Fruit fly (Drosophila melanogaster) whole organism, embryonic: ENCODE results near the gene CG33654.
A peak's percentile ranks its signal among the peaks of the same experiment; 100 is the strongest.

Experiments
- B-H1 ChIP-seq: fragments of 200-800 bp; sonication (Bioruptor generic); IDR thresholded peaks from 3 replicates; pipeline ENCODE4 v1.3.6; 2022; ENCODE audit warnings: missing biosample characterization, missing genetic modification characterization
- C15 ChIP-seq: fragments of 200-800 bp; sonication (Bioruptor generic); IDR thresholded peaks from 3 replicates; pipeline ENCODE4 v1.3.6; 2022; ENCODE audit warnings: missing biosample characterization, missing genetic modification characterization
- CG12744 ChIP-seq: fragments of 200-800 bp; sonication (Bioruptor generic); optimal IDR thresholded peaks from 2 replicates; lab custom pipeline; 2016; ENCODE audit warnings: missing biosample characterization, missing genetic modification characterization
- CG13296 ChIP-seq: fragments of 200-800 bp; sonication (Bioruptor generic); optimal IDR thresholded peaks from 3 replicates; lab custom pipeline; 2018; ENCODE audit warnings: missing biosample characterization, mild to moderate bottlenecking, missing genetic modification characterization
- CG14014 ChIP-seq: fragments of 200-800 bp; sonication (Bioruptor generic); IDR thresholded peaks from 2 replicates; pipeline ENCODE4 v1.3.6; 2022; ENCODE audit warnings: missing biosample characterization, missing genetic modification characterization
- CG1603 ChIP-seq: fragments of 200-800 bp; sonication (Bioruptor generic); optimal IDR thresholded peaks from 2 replicates; lab custom pipeline; 2019; ENCODE audit warnings: missing biosample characterization, mild to moderate bottlenecking, missing genetic modification characterization, moderate library complexity
- CG17385 ChIP-seq: fragments of 200-800 bp; sonication (Bioruptor generic); optimal IDR thresholded peaks from 3 replicates; lab custom pipeline; 2018; ENCODE audit warnings: missing biosample characterization, mild to moderate bottlenecking, missing genetic modification characterization
- CG34376 ChIP-seq: fragments of 200-800 bp; sonication (Bioruptor generic); optimal IDR thresholded peaks from 2 replicates; lab custom pipeline; 2018; ENCODE audit warnings: missing biosample characterization, mild to moderate bottlenecking, missing genetic modification characterization
- CG34422 ChIP-seq: fragments of 200-800 bp; sonication (Bioruptor generic); IDR thresholded peaks from 3 replicates; pipeline ENCODE4 v1.3.6; 2022; ENCODE audit warnings: missing biosample characterization, missing genetic modification characterization
- CG43689 ChIP-seq: fragments of 200-800 bp; sonication (Bioruptor generic); IDR thresholded peaks from 2 replicates; pipeline ENCODE4 v1.3.6; 2022; ENCODE audit warnings: missing biosample characterization, missing genetic modification characterization
- CG5180 ChIP-seq: fragments of 200-800 bp; sonication (Bioruptor generic); optimal IDR thresholded peaks from 3 replicates; lab custom pipeline; 2017; ENCODE audit warnings: missing biosample characterization, missing genetic modification characterization, mild to moderate bottlenecking, moderate library complexity, missing genetic modification reagents
- CG6765 ChIP-seq: fragments of 200-800 bp; sonication (Bioruptor generic); optimal IDR thresholded peaks from 3 replicates; lab custom pipeline; 2017; ENCODE audit warnings: missing biosample characterization, mild to moderate bottlenecking, missing genetic modification characterization
- CG7987 ChIP-seq: fragments of 200-800 bp; sonication (Bioruptor generic); optimal IDR thresholded peaks from 2 replicates; lab custom pipeline; 2018; ENCODE audit warnings: missing biosample characterization, mild to moderate bottlenecking, missing genetic modification characterization, moderate library complexity
- CG9797 ChIP-seq: fragments of 200-800 bp; sonication (Bioruptor generic); optimal IDR thresholded peaks from 3 replicates; lab custom pipeline; 2018; ENCODE audit warnings: missing biosample characterization, mild to moderate bottlenecking, missing genetic modification characterization
- ERR ChIP-seq: fragments of 200-800 bp; sonication (Bioruptor generic); optimal IDR thresholded peaks from 2 replicates; lab custom pipeline; 2016; ENCODE audit warnings: missing biosample characterization, missing genetic modification characterization
- HmgZ ChIP-seq: fragments of 200-800 bp; sonication (Bioruptor generic); optimal IDR thresholded peaks from 2 replicates; lab custom pipeline; 2018; ENCODE audit warnings: missing biosample characterization, mild to moderate bottlenecking, missing genetic modification characterization
- MBD-R2 ChIP-seq: fragments of 200-800 bp; sonication (Bioruptor generic); IDR thresholded peaks from 2 replicates; pipeline ENCODE4 v1.3.6; 2022; ENCODE audit warnings: missing biosample characterization, missing genetic modification characterization
- MESR4 ChIP-seq: fragments of 200-800 bp; sonication (Bioruptor generic); optimal IDR thresholded peaks from 2 replicates; lab custom pipeline; 2018; ENCODE audit warnings: missing biosample characterization, mild to moderate bottlenecking, missing genetic modification characterization, moderate library complexity
- Max ChIP-seq: fragments of 200-800 bp; sonication (Bioruptor generic); optimal IDR thresholded peaks from 2 replicates; lab custom pipeline; 2016; ENCODE audit warnings: missing biosample characterization, mild to moderate bottlenecking, missing genetic modification characterization
- Med ChIP-seq: fragments of 200-800 bp; sonication (Bioruptor generic); peaks from one replicate; lab custom pipeline; 2016; ENCODE audit warnings: missing biosample characterization, missing genetic modification characterization, mild to moderate bottlenecking, inconsistent platforms, moderate library complexity
- Meics ChIP-seq: fragments of 200-800 bp; sonication (Bioruptor generic); optimal IDR thresholded peaks from 2 replicates; lab custom pipeline; 2017; ENCODE audit warnings: missing biosample characterization, mild to moderate bottlenecking, missing genetic modification characterization
- NC2β ChIP-seq: fragments of 200-800 bp; sonication (Bioruptor generic); optimal IDR thresholded peaks from 2 replicates; lab custom pipeline; 2016; ENCODE audit warnings: missing biosample characterization, missing genetic modification characterization
- PHDP ChIP-seq: fragments of 200-800 bp; sonication (Bioruptor generic); optimal IDR thresholded peaks from 3 replicates; lab custom pipeline; 2018; ENCODE audit warnings: missing biosample characterization, mild to moderate bottlenecking, missing genetic modification characterization, moderate library complexity
- Stat92E ChIP-seq, 3 experiments: fragments of >200 bp in 2 of 3; fragments of 200-800 bp in 1 of 3; sonication (Bioruptor generic) in 1 of 3; optimal IDR thresholded peaks; 2 replicates each; lab custom pipeline; 2017 to 2019; ENCODE audit warnings: missing biosample characterization in 3 of 3, missing genetic modification characterization in 3 of 3, mild to moderate bottlenecking in 1 of 3, moderate library complexity in 1 of 3
- aop ChIP-seq: fragments of 200-800 bp; sonication (Bioruptor generic); IDR thresholded peaks from 2 replicates; pipeline ENCODE4 v1.3.6; 2022; ENCODE audit warnings: missing biosample characterization, missing genetic modification characterization
- ato ChIP-seq: fragments of 200-800 bp; sonication (Bioruptor generic); IDR thresholded peaks from 2 replicates; pipeline ENCODE4 v1.3.6; 2022; ENCODE audit warnings: missing biosample characterization, missing genetic modification characterization; ENCODE audit not compliant: partially characterized antibody
- bbx ChIP-seq: fragments of 200-800 bp; sonication (Bioruptor generic); IDR thresholded peaks from 2 replicates; pipeline ENCODE4 v1.3.6; 2022; ENCODE audit warnings: missing biosample characterization, missing genetic modification characterization; ENCODE audit not compliant: partially characterized antibody
- dan ChIP-seq: fragments of 200-800 bp; sonication (Bioruptor generic); IDR thresholded peaks from 2 replicates; pipeline ENCODE4 v1.3.6; 2022; ENCODE audit warnings: missing biosample characterization, missing genetic modification characterization
- dm ChIP-seq: fragments of 200-800 bp; sonication (Bioruptor generic); optimal IDR thresholded peaks from 3 replicates; lab custom pipeline; 2016; ENCODE audit warnings: missing biosample characterization, missing genetic modification characterization
- gfzf ChIP-seq: fragments of 200-800 bp; sonication (Bioruptor generic); optimal IDR thresholded peaks from 2 replicates; lab custom pipeline; 2016; ENCODE audit warnings: missing biosample characterization, mild to moderate bottlenecking, missing genetic modification characterization, moderate library complexity
- nau ChIP-seq: fragments of 200-800 bp; sonication (Bioruptor generic); optimal IDR thresholded peaks from 3 replicates; lab custom pipeline; 2017; ENCODE audit warnings: missing biosample characterization, mild to moderate bottlenecking, missing genetic modification characterization, missing genetic modification reagents
- nerfin-1 ChIP-seq: fragments of 200-800 bp; sonication (Bioruptor generic); optimal IDR thresholded peaks from 3 replicates; lab custom pipeline; 2019; ENCODE audit warnings: missing biosample characterization, mild to moderate bottlenecking, missing genetic modification characterization, moderate library complexity
- nmo ChIP-seq: fragments of 200-800 bp; sonication (Bioruptor generic); optimal IDR thresholded peaks from 2 replicates; lab custom pipeline; 2018; ENCODE audit warnings: missing biosample characterization, mild to moderate bottlenecking, missing genetic modification characterization, moderate library complexity
- onecut ChIP-seq: fragments of 200-800 bp; sonication (Bioruptor generic); IDR thresholded peaks from 2 replicates; pipeline ENCODE4 v1.3.6; 2022; ENCODE audit warnings: missing biosample characterization, missing genetic modification characterization
- phol ChIP-seq: fragments of 200-800 bp; sonication (Bioruptor generic); optimal IDR thresholded peaks from 3 replicates; lab custom pipeline; 2018; ENCODE audit warnings: missing biosample characterization, mild to moderate bottlenecking, missing genetic modification characterization, moderate library complexity
- pros ChIP-seq: fragments of 200-800 bp; sonication (Bioruptor generic); optimal IDR thresholded peaks from 3 replicates; lab custom pipeline; 2019; ENCODE audit warnings: missing biosample characterization, mild to moderate bottlenecking, missing genetic modification characterization, moderate library complexity
- psq ChIP-seq: fragments of 200-800 bp; sonication (Bioruptor generic); optimal IDR thresholded peaks from 2 replicates; lab custom pipeline; 2017; ENCODE audit warnings: missing biosample characterization, missing genetic modification characterization
- pzg ChIP-seq: fragments of 200-800 bp; sonication (Bioruptor generic); optimal IDR thresholded peaks from 3 replicates; lab custom pipeline; 2018; ENCODE audit warnings: missing biosample characterization, mild to moderate bottlenecking, missing genetic modification characterization, moderate library complexity
- salm ChIP-seq: fragments of 200-800 bp; sonication (Bioruptor generic); optimal IDR thresholded peaks from 2 replicates; lab custom pipeline; 2018; ENCODE audit warnings: missing biosample characterization, mild to moderate bottlenecking, missing genetic modification characterization
- scrt ChIP-seq: fragments of 200-800 bp; sonication (Bioruptor generic); optimal IDR thresholded peaks from 2 replicates; lab custom pipeline; 2018; ENCODE audit warnings: missing biosample characterization, mild to moderate bottlenecking, missing genetic modification characterization, moderate library complexity
- sd ChIP-seq: fragments of 200-800 bp; sonication (Bioruptor generic); optimal IDR thresholded peaks from 3 replicates; lab custom pipeline; 2018; ENCODE audit warnings: missing biosample characterization, mild to moderate bottlenecking, missing genetic modification characterization, moderate library complexity
- sens ChIP-seq: fragments of 200-800 bp; sonication (Bioruptor generic); peaks from one replicate; lab custom pipeline; 2016; ENCODE audit warnings: missing biosample characterization, missing genetic modification characterization
- ssp ChIP-seq: fragments of 200-800 bp; sonication (Bioruptor generic); IDR thresholded peaks from 2 replicates; pipeline ENCODE4 v1.3.6; 2022; ENCODE audit warnings: missing biosample characterization, missing genetic modification characterization
- stwl ChIP-seq: fragments of 200-800 bp; sonication (Bioruptor generic); optimal IDR thresholded peaks from 3 replicates; lab custom pipeline; 2018; ENCODE audit warnings: missing biosample characterization, mild to moderate bottlenecking, missing genetic modification characterization, moderate library complexity
- sug ChIP-seq: fragments of 200-800 bp; optimal IDR thresholded peaks from 2 replicates; lab custom pipeline; 2019; ENCODE audit warnings: missing biosample characterization, mild to moderate bottlenecking, missing genetic modification characterization, moderate library complexity
- tin ChIP-seq: fragments of 200-800 bp; sonication (Bioruptor generic); optimal IDR thresholded peaks from 3 replicates; lab custom pipeline; 2016; ENCODE audit warnings: missing biosample characterization, missing genetic modification characterization
- wek ChIP-seq: fragments of 200-800 bp; sonication (Bioruptor generic); optimal IDR thresholded peaks from 3 replicates; lab custom pipeline; 2018; ENCODE audit warnings: missing biosample characterization, mild to moderate bottlenecking, missing genetic modification characterization, moderate library complexity

CG33654 gene

dm6 chr3R:9632110-9632921 lies 49.3 kb upstream of the CG33654 start (continued):
- TF ChIP-seq Meics (GFP tag; lab: Kevin White, UChicago) = no peak
- TF ChIP-seq CG1603 (tag; lab: Kevin White, UChicago) = no peak
- TF ChIP-seq B-H1 (GFP tag; lab: Robert Waterston, UW) = no peak
- no peak for TF ChIP-seq phol (tag; lab: Kevin White, UChicago)
- no peak for TF ChIP-seq ssp (GFP tag; lab: Robert Waterston, UW)
- TF ChIP-seq onecut (GFP tag; lab: Robert Waterston, UW) = peak; percentile 81
- TF ChIP-seq CG12744 = no peak
- no peak for TF ChIP-seq tin (GFP tag; lab: Kevin White, UChicago)
- 0 out of 2 replicates have a peak, but pooled peaks have one; percentile 23 for TF ChIP-seq ato (GFP tag; lab: Robert Waterston, UW)

DNA sequence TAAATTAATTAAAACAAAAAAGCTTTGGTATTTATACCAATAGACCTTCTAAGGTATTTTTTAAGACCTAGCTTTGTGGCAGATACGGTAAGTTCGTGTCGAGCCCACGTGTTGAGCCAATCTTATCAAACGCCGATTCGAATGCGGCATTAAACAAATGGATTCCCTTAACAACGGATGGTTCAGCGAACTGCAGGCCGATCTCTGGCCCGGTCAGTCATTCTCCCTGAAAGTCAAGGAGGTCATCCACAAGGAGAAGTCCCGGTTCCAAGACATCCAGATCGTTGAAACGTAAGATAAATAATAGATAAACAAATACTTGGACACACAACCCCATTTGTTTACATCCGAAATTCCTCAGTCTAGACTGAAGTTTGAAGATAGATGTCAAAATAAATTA lies 48.5 kb upstream of the CG33654 start, which contains the start of gene SpdS:
TSS of gene SpdS (plus strand) at position 78 of the 400 bp plus-strand sequence.
- TF ChIP-seq Max (GFP tag; lab: Kevin White, UChicago) = peak; percentile 83
- no peak for TF ChIP-seq dan (GFP tag; lab: Robert Waterston, UW)
- TF ChIP-seq CG34376 = peak; percentile 28
- peak; percentile 35 for TF ChIP-seq pzg (GFP tag; lab: Kevin White, UChicago)
- no peak for TF ChIP-seq Stat92E (GFP tag; optimal IDR thresholded peaks at IDR 0.05; lab: Kevin White, UChicago)
- no peak for TF ChIP-seq CG7987 (GFP tag; lab: Kevin White, UChicago)
- no peak for TF ChIP-seq CG14014 (GFP tag; lab: Robert Waterston, UW)
- TF ChIP-seq CG34422 (GFP tag; lab: Robert Waterston, UW) = peak; percentile 72; the same call in 1 of the 3 replicates
- TF ChIP-seq CG9797 (GFP tag; lab: Kevin White, UChicago) = no peak
- peak; percentile 78 for TF ChIP-seq Med (GFP tag; lab: Kevin White, UChicago)
- TF ChIP-seq wek = peak; percentile 23
- no peak for TF ChIP-seq aop (GFP tag; lab: Robert Waterston, UW)
- TF ChIP-seq MBD-R2 = 0 out of 2 replicates have a peak, but pooled peaks have one; percentile 18
- no peak for TF ChIP-seq psq (GFP tag; lab: Kevin White, UChicago)
- no peak for TF ChIP-seq stwl (tag; lab: Kevin White, UChicago)
- TF ChIP-seq nau (GFP tag; lab: Kevin White, UChicago) = peak; percentile 18
- TF ChIP-seq dm (GFP tag; lab: Kevin White, UChicago) = peak; percentile 78
- TF ChIP-seq CG6765 (GFP tag; lab: Kevin White, UChicago) = no peak
- peak; percentile 22 for TF ChIP-seq PHDP
- TF ChIP-seq CG13296 (GFP tag; lab: Kevin White, UChicago) = peak; percentile 30
- peak; percentile 5 for TF ChIP-seq CG17385 (GFP tag; lab: Kevin White, UChicago)
- TF ChIP-seq sd = peak; percentile 81
- peak; percentile 26 for TF ChIP-seq MESR4 (GFP tag; lab: Kevin White, UChicago)
- peak; percentile 21 for TF ChIP-seq HmgZ (tag; lab: Kevin White, UChicago)
- peak; percentile 10 for TF ChIP-seq sug (tag; lab: Kevin White, UChicago)
- peak; percentile 57 for TF ChIP-seq gfzf
- TF ChIP-seq ERR (GFP tag; lab: Kevin White, UChicago) = peak; percentile 79
- TF ChIP-seq CG43689 (GFP tag; lab: Robert Waterston, UW) = no peak
- TF ChIP-seq salm (tag; lab: Kevin White, UChicago) = no peak
- no peak for TF ChIP-seq bbx (GFP tag; lab: Robert Waterston, UW)
- peak; percentile 62 for TF ChIP-seq sens
- TF ChIP-seq nmo (GFP tag; lab: Kevin White, UChicago) = no peak
- no peak for TF ChIP-seq NC2β (GFP tag; lab: Kevin White, UChicago)
- TF ChIP-seq scrt = peak; percentile 84
- no peak for TF ChIP-seq C15 (GFP tag; lab: Robert Waterston, UW)
- TF ChIP-seq CG5180 (GFP tag; lab: Kevin White, UChicago) = no peak
- TF ChIP-seq pros = peak; percentile 15
- peak; percentile 29 for TF ChIP-seq nerfin-1 (tag; lab: Kevin White, UChicago)
- TF ChIP-seq, all 482 proteins: peak for 22
